Worm (Caenorhabditis elegans): ENCODE results near the gene pac-1.

pac-1 gene

ce11 chrIII:8494708-8495107, at the start of gene pac-1:
pac-1 (plus strand) TSS chrIII:8495008.
- TF ChIP-seq nhr-12 (tag; optimal IDR thresholded peaks at IDR 0.05): no peak

- TF ChIP-seq mep-1 (tag; optimal IDR thresholded peaks at IDR 0.05) (no peak), ceh-39 (tag; optimal IDR thresholded peaks at IDR 0.05) (no peak), nhr-28 (tag; optimal IDR thresholded peaks at IDR 0.05) (no peak), sptf-1 (tag; optimal IDR thresholded peaks at IDR 0.05) (no peak), mls-2 (tag; optimal IDR thresholded peaks at IDR 0.05) (no peak), flh-1 (GFP tag; optimal IDR thresholded peaks at IDR 0.05) (no peak), unc-39 (tag; optimal IDR thresholded peaks at IDR 0.05) (no peak), unc-120 (tag; optimal IDR thresholded peaks at IDR 0.05; ENCODE audit: poor library complexity, severe bottlenecking) (no peak), lin-32 (GFP tag; optimal IDR thresholded peaks at IDR 0.05) (no peak)
Observed at ce11 chrIII:8446061-8446460, 48.7 kb upstream of the pac-1 start.

ce11 chrIII:8446534-8446933, 48.3 kb upstream of the pac-1 start, which contains the start of gene hsp-110:
hsp-110 (minus strand) TSS chrIII:8446909.
- TF ChIP-seq nhr-76 (tag; optimal IDR thresholded peaks at IDR 0.05) (no peak), ces-1 (GFP tag; optimal IDR thresholded peaks at IDR 0.05) (no peak), ceh-43 (GFP tag; optimal IDR thresholded peaks at IDR 0.05) (no peak), snpc-4 (tag; optimal IDR thresholded peaks at IDR 0.05) (no peak), mls-2 (tag; optimal IDR thresholded peaks at IDR 0.05) (no peak), elt-1 (tag; optimal IDR thresholded peaks at IDR 0.05; ENCODE audit: borderline replicate concordance, insufficient read depth) (no peak), lsy-2 (tag; optimal IDR thresholded peaks at IDR 0.05) (no peak), unc-120 (tag; optimal IDR thresholded peaks at IDR 0.05; ENCODE audit: poor library complexity, severe bottlenecking) (no peak), sptf-1 (tag; optimal IDR thresholded peaks at IDR 0.05) (no peak), tbx-8 (GFP tag; optimal IDR thresholded peaks at IDR 0.05) (no peak), zip-8 (tag; optimal IDR thresholded peaks at IDR 0.05) (no peak), blmp-1 (tag; optimal IDR thresholded peaks at IDR 0.05) (no peak), nhr-28 (tag; optimal IDR thresholded peaks at IDR 0.05) (no peak), flh-1 (GFP tag; optimal IDR thresholded peaks at IDR 0.05) (no peak), nhr-2 (tag; optimal IDR thresholded peaks at IDR 0.05) (no peak), ceh-39 (tag; optimal IDR thresholded peaks at IDR 0.05) (no peak), elt-3 (tag; optimal IDR thresholded peaks at IDR 0.05) (no peak), unc-62 (GFP tag; optimal IDR thresholded peaks at IDR 0.05) (no peak), nhr-12 (tag; optimal IDR thresholded peaks at IDR 0.05) (no peak)

ce11 chrIII:8446940-8447403, 47.8 kb upstream of the pac-1 start, which contains the start of gene rpn-3:
rpn-3 (plus strand) TSS chrIII:8447353.
- peak; percentile 44 for TF ChIP-seq M03D4.4 (tag; optimal IDR thresholded peaks at IDR 0.05)
- TF ChIP-seq unc-39 (tag; optimal IDR thresholded peaks at IDR 0.05): no peak
- no peak for TF ChIP-seq bed-3 (GFP tag; optimal IDR thresholded peaks at IDR 0.05)
- TF ChIP-seq hlh-1 (tag; optimal IDR thresholded peaks at IDR 0.05): peak; percentile 53
- peak; percentile 60 for TF ChIP-seq mls-2 (tag; optimal IDR thresholded peaks at IDR 0.05)
- no peak for TF ChIP-seq lin-32 (GFP tag; optimal IDR thresholded peaks at IDR 0.05)
- TF ChIP-seq sptf-1 (tag; optimal IDR thresholded peaks at IDR 0.05): peak; percentile 79
- TF ChIP-seq mab-5 (tag; optimal IDR thresholded peaks at IDR 0.05): peak; percentile 92
- no peak for TF ChIP-seq sem-2 (GFP tag; optimal IDR thresholded peaks at IDR 0.05)
- TF ChIP-seq unc-120 (tag; optimal IDR thresholded peaks at IDR 0.05; ENCODE audit: poor library complexity, severe bottlenecking): peak; percentile 100
- TF ChIP-seq mep-1 (tag; optimal IDR thresholded peaks at IDR 0.05): peak; percentile 99
- TF ChIP-seq nhr-12 (tag; optimal IDR thresholded peaks at IDR 0.05): no peak
- TF ChIP-seq snpc-4 (tag; optimal IDR thresholded peaks at IDR 0.05): no peak
- TF ChIP-seq lsy-2 (tag; optimal IDR thresholded peaks at IDR 0.05): peak; percentile 91
- peak; percentile 95 for TF ChIP-seq lin-13 (tag; optimal IDR thresholded peaks at IDR 0.05)
- no peak for TF ChIP-seq zip-8 (tag; optimal IDR thresholded peaks at IDR 0.05)
- peak; percentile 71 for TF ChIP-seq elt-3 (tag; optimal IDR thresholded peaks at IDR 0.05)
- peak; percentile 16 for TF ChIP-seq elt-1 (tag; optimal IDR thresholded peaks at IDR 0.05; ENCODE audit: borderline replicate concordance, insufficient read depth)
- TF ChIP-seq nhr-2 (tag; optimal IDR thresholded peaks at IDR 0.05): peak; percentile 70
- peak; percentile 98 for TF ChIP-seq ces-1 (GFP tag; optimal IDR thresholded peaks at IDR 0.05)
- TF ChIP-seq tbx-8 (GFP tag; optimal IDR thresholded peaks at IDR 0.05): no peak
- TF ChIP-seq nhr-28 (tag; optimal IDR thresholded peaks at IDR 0.05): no peak
- TF ChIP-seq cnd-1 (tag; optimal IDR thresholded peaks at IDR 0.05): no peak
- peak; percentile 71 for TF ChIP-seq ztf-11 (tag; optimal IDR thresholded peaks at IDR 0.05)
- peak; percentile 70 for TF ChIP-seq unc-62 (GFP tag; optimal IDR thresholded peaks at IDR 0.05)
- TF ChIP-seq nhr-76 (tag; optimal IDR thresholded peaks at IDR 0.05): no peak
- no peak for TF ChIP-seq ceh-83 (GFP tag; optimal IDR thresholded peaks at IDR 0.05)
- peak; percentile 97 for TF ChIP-seq nhr-237 (tag; optimal IDR thresholded peaks at IDR 0.05)
- peak; percentile 93 for TF ChIP-seq ceh-39 (tag; optimal IDR thresholded peaks at IDR 0.05)
- TF ChIP-seq flh-1 (GFP tag; optimal IDR thresholded peaks at IDR 0.05): no peak
- no peak for TF ChIP-seq ham-2 (GFP tag; optimal IDR thresholded peaks at IDR 0.05)
- TF ChIP-seq blmp-1 (tag; optimal IDR thresholded peaks at IDR 0.05): peak; percentile 35
- TF ChIP-seq drap-1 (GFP tag; optimal IDR thresholded peaks at IDR 0.05): peak; percentile 42
- no peak for TF ChIP-seq ceh-43 (GFP tag; optimal IDR thresholded peaks at IDR 0.05)
- peak; percentile 99 for TF ChIP-seq pha-4 (tag; optimal IDR thresholded peaks at IDR 0.05)

All from whole organism, mixed stage, embryonic.